Worm (Caenorhabditis elegans): Measurements from ENCODE around the gene cyn-11.

DNA sequence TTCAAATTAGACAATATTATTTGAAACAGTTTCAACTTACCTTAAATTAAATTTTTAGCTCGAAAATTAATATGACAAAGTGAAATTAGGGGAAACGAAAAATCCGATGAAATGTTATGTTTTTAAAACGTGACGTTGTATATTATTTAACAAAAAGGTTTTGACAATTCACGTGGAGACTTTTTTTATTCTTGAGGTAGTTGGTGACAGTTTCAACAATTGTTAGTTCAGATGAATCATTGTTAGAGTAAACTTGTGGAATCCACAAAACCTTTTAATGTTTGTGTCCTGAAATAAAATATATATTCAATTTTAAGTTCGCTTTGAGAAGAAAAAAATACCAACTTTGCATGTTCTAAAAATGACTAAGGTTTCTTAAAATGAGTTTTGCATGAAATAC, 43.4 kb upstream of the cyn-11 start, which contains the start of gene fut-1:
- no peak for TF ChIP-seq elt-3 (tag; optimal IDR thresholded peaks at IDR 0.05)
- TF ChIP-seq ham-2 (GFP tag; optimal IDR thresholded peaks at IDR 0.05): no peak
- no peak for TF ChIP-seq M03D4.4 (tag; optimal IDR thresholded peaks at IDR 0.05)
- TF ChIP-seq blmp-1 (tag; optimal IDR thresholded peaks at IDR 0.05): no peak
- no peak for TF ChIP-seq nhr-76 (tag; optimal IDR thresholded peaks at IDR 0.05)
- no peak for TF ChIP-seq ztf-11 (tag; optimal IDR thresholded peaks at IDR 0.05)
- no peak for TF ChIP-seq nhr-237 (tag; optimal IDR thresholded peaks at IDR 0.05)
- TF ChIP-seq nhr-12 (tag; optimal IDR thresholded peaks at IDR 0.05): no peak
